Fruit fly (Drosophila melanogaster): ENCODE measurements around the gene CG18641.

DNA sequence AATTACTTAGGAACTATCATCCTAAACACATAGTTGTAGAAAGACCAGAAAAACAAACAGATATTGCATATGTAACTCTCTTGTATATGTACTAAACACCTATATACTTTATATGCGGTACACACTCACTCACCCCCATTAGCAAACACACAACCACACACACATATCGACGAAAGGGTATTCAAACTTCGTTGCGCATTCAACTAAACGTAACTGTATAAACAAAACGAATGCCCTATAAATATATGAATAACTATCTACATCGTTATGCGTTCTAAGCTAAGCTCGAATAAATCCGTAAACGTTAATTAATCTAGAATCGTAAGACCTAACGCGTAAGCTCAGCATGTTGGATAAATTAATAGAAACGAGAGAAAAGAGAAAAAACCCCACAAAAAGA is 44.1 kb upstream of the CG18641 start:
- TF ChIP-seq tai (GFP tag; optimal IDR thresholded peaks at IDR 0.05), result no peak
- TF ChIP-seq Abd-B (GFP tag; optimal IDR thresholded peaks at IDR 0.05), result no peak
- TF ChIP-seq OdsH (GFP tag; optimal IDR thresholded peaks at IDR 0.05), result no peak
- no peak for TF ChIP-seq CrebA (GFP tag; optimal IDR thresholded peaks at IDR 0.05; ENCODE audit: borderline replicate concordance)
- no peak for TF ChIP-seq Dfd (GFP tag; optimal IDR thresholded peaks at IDR 0.05)
- TF ChIP-seq Rel (GFP tag; optimal IDR thresholded peaks at IDR 0.05), result no peak
- TF ChIP-seq Rel (tag; optimal IDR thresholded peaks at IDR 0.05), result no peak
- TF ChIP-seq fru (GFP tag; optimal IDR thresholded peaks at IDR 0.05), result no peak
- TF ChIP-seq Myc (optimal IDR thresholded peaks at IDR 0.05), result no peak
- no peak for TF ChIP-seq woc (GFP tag; optimal IDR thresholded peaks at IDR 0.05)
- TF ChIP-seq Jra (GFP tag; optimal IDR thresholded peaks at IDR 0.05), result no peak

Measured in whole organism, wandering third instar larva.